Fruit fly (Drosophila melanogaster) whole organism, adult: Measurements from ENCODE around the gene QIL1.

Experiments
- CG1620 ChIP-seq: fragments of 200-800 bp; sonication (Bioruptor generic); optimal IDR thresholded peaks from 2 replicates; lab custom pipeline; 2016; ENCODE audit warnings: missing biosample characterization, missing genetic modification characterization
- CG7045 ChIP-seq: fragments of 200-800 bp; sonication (Bioruptor generic); optimal IDR thresholded peaks from 2 replicates; lab custom pipeline; 2017; ENCODE audit warnings: missing biosample characterization, mild to moderate bottlenecking, missing genetic modification characterization
- Clk ChIP-seq: fragments of 200-800 bp; sonication (Bioruptor generic); optimal IDR thresholded peaks from 2 replicates; lab custom pipeline; 2017; ENCODE audit warnings: missing biosample characterization, missing genetic modification characterization
- Mnt ChIP-seq: fragments of 200-800 bp; sonication (Bioruptor generic); optimal IDR thresholded peaks from 2 replicates; lab custom pipeline; 2016; ENCODE audit warnings: missing biosample characterization, mild to moderate bottlenecking, missing genetic modification characterization
- bab1 ChIP-seq: fragments of 200-800 bp; sonication (Bioruptor generic); optimal IDR thresholded peaks from 3 replicates; lab custom pipeline; 2019; ENCODE audit warnings: missing biosample characterization, mild to moderate bottlenecking, missing genetic modification characterization, moderate library complexity
- cnc ChIP-seq, 2 experiments: fragments of >200 bp; optimal IDR thresholded peaks; 2 replicates each; lab custom pipeline; 2017
- kay ChIP-seq: fragments of 200-800 bp; sonication (Bioruptor generic); peaks from one replicate; lab custom pipeline; 2016; ENCODE audit warnings: missing biosample characterization, missing genetic modification characterization, borderline replicate concordance
- ovo ChIP-seq: fragments of 200-800 bp; sonication (Bioruptor generic); optimal IDR thresholded peaks from 2 replicates; lab custom pipeline; 2016; ENCODE audit warnings: missing biosample characterization, missing genetic modification characterization
- pad ChIP-seq: fragments of 200-800 bp; sonication (Bioruptor generic); optimal IDR thresholded peaks from 3 replicates; lab custom pipeline; 2017; ENCODE audit warnings: missing biosample characterization, missing genetic modification characterization, mild to moderate bottlenecking, moderate library complexity, missing genetic modification reagents
- toe ChIP-seq: fragments of 200-800 bp; sonication (Bioruptor generic); optimal IDR thresholded peaks from 2 replicates; lab custom pipeline; 2016; ENCODE audit warnings: missing biosample characterization, missing genetic modification characterization

- no peak for TF ChIP-seq kay
- no peak for TF ChIP-seq toe (GFP tag; lab: Kevin White, UChicago)
- no peak for TF ChIP-seq Clk (GFP tag; lab: Kevin White, UChicago)
- no peak for TF ChIP-seq bab1 (GFP tag; lab: Kevin White, UChicago)
- no peak for TF ChIP-seq Mnt (GFP tag; lab: Kevin White, UChicago)
- TF ChIP-seq ovo (GFP tag; lab: Kevin White, UChicago), result no peak
- no peak for TF ChIP-seq CG7045 (GFP tag; lab: Kevin White, UChicago)
- no peak for TF ChIP-seq cnc (optimal IDR thresholded peaks at IDR 0.05; lab: Kevin White, UChicago)
- no peak for TF ChIP-seq CG1620 (GFP tag; lab: Kevin White, UChicago)
- TF ChIP-seq pad (GFP tag; lab: Kevin White, UChicago), result no peak
Measured at dm6 chr3L:17441602-17442001, 24.1 kb upstream of the QIL1 start.
